Worm (Caenorhabditis elegans) whole organism, L2 larva: Measurements from ENCODE around the gene ubc-9.

Source experiments
- F13H6.1 ChIP-seq: sonication (generic microtip); optimal IDR thresholded peaks from 2 replicates; lab custom pipeline; 2016; ENCODE audit warnings: missing genetic modification characterization, missing compliant biosample characterization
- ZK546.5 ChIP-seq: sonication (generic microtip); optimal IDR thresholded peaks from 2 replicates; lab custom pipeline; 2017; ENCODE audit warnings: missing biosample characterization, missing genetic modification characterization
- alr-1 ChIP-seq: fragments of 150-350 bp; optimal IDR thresholded peaks from 2 replicates; lab custom pipeline; 2014; ENCODE audit warnings: missing biosample characterization, missing genetic modification characterization
- aly-2 ChIP-seq: fragments of 150-350 bp; optimal IDR thresholded peaks from 2 replicates; lab custom pipeline; 2014; ENCODE audit warnings: missing biosample characterization, missing genetic modification characterization
- ceh-82 ChIP-seq: fragments of 150-350 bp; optimal IDR thresholded peaks from 2 replicates; lab custom pipeline; 2014; ENCODE audit warnings: missing biosample characterization, missing genetic modification characterization
- elt-3 ChIP-seq: sonication (generic microtip); optimal IDR thresholded peaks from 2 replicates; lab custom pipeline; 2017; ENCODE audit warnings: missing biosample characterization, missing genetic modification characterization
- lin-39 ChIP-seq: fragments of 150-350 bp; optimal IDR thresholded peaks from 2 replicates; lab custom pipeline; 2014; ENCODE audit warnings: missing biosample characterization, missing genetic modification reagents, missing genetic modification characterization
- mab-5 ChIP-seq: fragments of 150-350 bp; optimal IDR thresholded peaks from 2 replicates; lab custom pipeline; 2014; ENCODE audit warnings: missing biosample characterization, missing genetic modification characterization
- mdl-1 ChIP-seq, 2 experiments: fragments of 150-350 bp in 1 of 2; sonication (generic microtip) in 1 of 2; optimal IDR thresholded peaks; 2 replicates each; lab custom pipeline; 2017; ENCODE audit warnings: missing biosample characterization in 2 of 2, missing genetic modification characterization in 2 of 2
- nhr-23 ChIP-seq: fragments of 150-350 bp; optimal IDR thresholded peaks from 2 replicates; lab custom pipeline; 2014; ENCODE audit warnings: missing biosample characterization, missing genetic modification reagents, missing genetic modification characterization
- nhr-77 ChIP-seq: fragments of 150-350 bp; optimal IDR thresholded peaks from 2 replicates; lab custom pipeline; 2014; ENCODE audit warnings: missing biosample characterization, missing genetic modification characterization

ce11 chrIV:4667383-4667782 lies 16.5 kb downstream of the ubc-9 start:
- TF ChIP-seq elt-3 (tag; lab: Kevin White, UChicago) = no peak
- no peak for TF ChIP-seq mab-5 (tag; lab: Kevin White, UChicago)
- TF ChIP-seq aly-2 (tag; lab: Kevin White, UChicago) = no peak
- TF ChIP-seq nhr-23 = no peak
- TF ChIP-seq mdl-1 (tag; optimal IDR thresholded peaks at IDR 0.05; lab: Kevin White, UChicago) = no peak
- no peak for TF ChIP-seq F13H6.1
- no peak for TF ChIP-seq alr-1
- no peak for TF ChIP-seq lin-39
- TF ChIP-seq ceh-82 = no peak
- TF ChIP-seq ZK546.5 (tag; lab: Kevin White, UChicago) = no peak
- no peak for TF ChIP-seq nhr-77 (tag; lab: Kevin White, UChicago)
